Worm (Caenorhabditis elegans) whole organism, L2 larva: ENCODE results near the gene acer-1.

ENCODE experiments used
- ama-1 ChIP-seq: fragments of 150-350 bp; optimal IDR thresholded peaks from 2 replicates; lab custom pipeline; 2018; ENCODE audit warnings: inconsistent platforms
- fos-1 ChIP-seq: fragments of 150-350 bp; optimal IDR thresholded peaks from 2 replicates; lab custom pipeline; 2014; ENCODE audit warnings: missing biosample characterization, missing genetic modification characterization
- nhr-6 ChIP-seq: fragments of 150-350 bp; optimal IDR thresholded peaks from 2 replicates; lab custom pipeline; 2014; ENCODE audit warnings: missing biosample characterization, missing genetic modification characterization

ce11 chrII:6849308-6849707 is 40.9 kb downstream of the acer-1 start:
- TF ChIP-seq ama-1 (lab: Kevin White, UChicago): peak; percentile 65
- peak; percentile 43 for TF ChIP-seq fos-1 (tag; lab: Kevin White, UChicago)
- TF ChIP-seq nhr-6: peak; percentile 56
